Worm (Caenorhabditis elegans): ENCODE data around the gene C34F11.5.

- TF ChIP-seq dao-5 (tag; optimal IDR thresholded peaks at IDR 0.05) (no peak), W03F9.2 (tag; optimal IDR thresholded peaks at IDR 0.05) (no peak), him-1 (tag; optimal IDR thresholded peaks at IDR 0.05) (no peak)
Observed at ce11 chrII:5183207-5183606, 12.4 kb upstream of the C34F11.5 start.
